Fruit fly (Drosophila melanogaster): Measurements from ENCODE around the gene Grip75.

DNA sequence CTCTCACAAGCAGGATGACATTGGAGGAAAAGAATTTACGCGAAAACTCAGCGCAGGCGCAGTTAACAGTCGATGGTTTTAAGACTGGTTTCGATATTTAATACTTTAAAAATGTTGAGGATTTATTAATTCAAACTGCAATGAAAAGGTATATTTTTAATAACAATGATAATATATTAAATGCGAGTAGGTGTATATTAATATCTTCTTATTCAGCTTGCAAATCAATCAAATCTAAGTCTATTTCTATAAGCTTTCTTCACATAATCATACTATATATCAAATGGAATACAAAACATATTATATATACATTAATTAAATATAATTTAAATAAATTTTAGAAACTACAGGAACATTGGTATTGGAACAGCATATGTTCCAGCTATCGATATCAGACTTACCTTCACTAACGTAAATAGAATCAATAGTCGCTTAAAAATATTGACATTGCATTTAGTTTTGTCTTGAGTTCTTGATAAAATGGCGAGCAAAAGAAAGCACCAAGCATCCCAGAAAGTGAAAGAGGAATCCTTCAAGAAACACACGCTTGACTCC lies 47.4 kb upstream of the Grip75 start, which contains the start of the genes TBC1D16 and holn1:
- TF ChIP-seq Sin3A (optimal IDR thresholded peaks at IDR 0.05) (no peak), ttk (optimal IDR thresholded peaks at IDR 0.05) (no peak), h (optimal IDR thresholded peaks at IDR 0.05) (no peak), insv (optimal IDR thresholded peaks at IDR 0.05) (no peak)
